Worm (Caenorhabditis elegans) whole organism, young adult: ENCODE data around the gene lias-1.
A peak's percentile ranks its signal among the peaks of the same experiment; 100 is the strongest.

Source experiments
- C17E4.6 ChIP-seq: fragments of 200-800 bp; sonication (Bioruptor generic); IDR thresholded peaks from 2 replicates; pipeline ENCODE4 v1.3.6; 2022; ENCODE audit warnings: missing genetic modification reagents, missing genetic modification characterization, missing compliant biosample characterization
- D2030.7 ChIP-seq: fragments of 200-800 bp; sonication (Bioruptor generic); IDR thresholded peaks from 2 replicates; pipeline ENCODE4 v1.3.6; 2022; ENCODE audit warnings: missing genetic modification reagents, missing genetic modification characterization, missing compliant biosample characterization
- F22D6.2 ChIP-seq: sonication (generic microtip); optimal IDR thresholded peaks from 2 replicates; lab custom pipeline; 2016; ENCODE audit warnings: mild to moderate bottlenecking, missing genetic modification characterization, missing compliant biosample characterization
- F23B12.7 ChIP-seq: sonication (generic microtip); optimal IDR thresholded peaks from 2 replicates; lab custom pipeline; 2017; ENCODE audit warnings: missing genetic modification characterization, mild to moderate bottlenecking, missing compliant biosample characterization, antibody characterized with exemption, moderate library complexity; ENCODE audit not compliant: insufficient read depth
- F33H1.4 ChIP-seq: fragments of 200-800 bp; sonication (Bioruptor generic); IDR thresholded peaks from 2 replicates; pipeline ENCODE4 v1.3.6; 2022; ENCODE audit warnings: missing genetic modification reagents, missing genetic modification characterization, missing compliant biosample characterization
- K12H6.12 ChIP-seq: fragments of 200-800 bp; sonication (Bioruptor generic); optimal IDR thresholded peaks from 2 replicates; lab custom pipeline; 2018; ENCODE audit warnings: mild to moderate bottlenecking, missing genetic modification characterization, missing compliant biosample characterization
- Y53G8AR.9 ChIP-seq: fragments of 200-800 bp; sonication (Bioruptor generic); conservative IDR thresholded peaks from 2 replicates; pipeline ENCODE4 v1.3.6; 2022; ENCODE audit warnings: missing genetic modification reagents, missing genetic modification characterization, missing compliant biosample characterization
- Y79H2A.3 ChIP-seq: fragments of 200-800 bp; sonication (Bioruptor generic); conservative IDR thresholded peaks from 2 replicates; pipeline ENCODE4 v1.3.6; 2022; ENCODE audit warnings: missing genetic modification reagents, missing genetic modification characterization, missing compliant biosample characterization
- akir-1 ChIP-seq: fragments of 200-800 bp; sonication (Bioruptor generic); optimal IDR thresholded peaks from 2 replicates; lab custom pipeline; 2018; ENCODE audit warnings: mild to moderate bottlenecking, missing genetic modification characterization, moderate library complexity, missing compliant biosample characterization
- athp-1 ChIP-seq: sonication (generic microtip); optimal IDR thresholded peaks from 2 replicates; lab custom pipeline; 2017; ENCODE audit warnings: mild to moderate bottlenecking, missing genetic modification characterization, missing compliant biosample characterization
- attf-3 ChIP-seq: fragments of 200-800 bp; sonication (Bioruptor generic); conservative IDR thresholded peaks from 2 replicates; pipeline ENCODE4 v1.3.6; 2022; ENCODE audit warnings: missing genetic modification reagents, missing genetic modification characterization, missing compliant biosample characterization
- attf-5 ChIP-seq: fragments of 200-800 bp; sonication (Bioruptor generic); optimal IDR thresholded peaks from 2 replicates; lab custom pipeline; 2018; ENCODE audit warnings: mild to moderate bottlenecking, missing genetic modification characterization, missing compliant biosample characterization
- attf-6 ChIP-seq: fragments of 200-800 bp; sonication (Bioruptor generic); IDR thresholded peaks from 2 replicates; pipeline ENCODE4 v1.3.6; 2022; ENCODE audit warnings: missing genetic modification reagents, missing genetic modification characterization, missing compliant biosample characterization
- ceh-100 ChIP-seq: fragments of 200-800 bp; sonication (Bioruptor generic); IDR thresholded peaks from 2 replicates; pipeline ENCODE4 v1.3.6; 2022; ENCODE audit warnings: missing genetic modification reagents, missing genetic modification characterization, missing compliant biosample characterization
- ceh-27 ChIP-seq: fragments of 200-800 bp; sonication (Bioruptor generic); optimal IDR thresholded peaks from 2 replicates; lab custom pipeline; 2018; ENCODE audit warnings: mild to moderate bottlenecking, missing genetic modification characterization, moderate library complexity, missing compliant biosample characterization
- ceh-40 ChIP-seq: fragments of 200-800 bp; sonication (Bioruptor generic); IDR thresholded peaks from 2 replicates; pipeline ENCODE4 v1.3.6; 2022; ENCODE audit warnings: missing genetic modification characterization, missing compliant biosample characterization
- ceh-91 ChIP-seq: fragments of 200-800 bp; sonication (Bioruptor generic); IDR thresholded peaks from 2 replicates; pipeline ENCODE4 v1.3.6; 2022; ENCODE audit warnings: missing genetic modification reagents, missing genetic modification characterization, missing compliant biosample characterization
- dpl-1 ChIP-seq: fragments of 150-350 bp; optimal IDR thresholded peaks from 2 replicates; lab custom pipeline; 2014; ENCODE audit warnings: missing biosample characterization, missing genetic modification reagents, missing genetic modification characterization
- egl-44 ChIP-seq: fragments of 200-800 bp; sonication (Bioruptor generic); IDR thresholded peaks from 2 replicates; pipeline ENCODE4 v1.3.6; 2022; ENCODE audit warnings: missing genetic modification reagents, missing genetic modification characterization, missing compliant biosample characterization
- egrh-3 ChIP-seq: fragments of 200-800 bp; sonication (Bioruptor generic); IDR thresholded peaks from 2 replicates; pipeline ENCODE4 v1.3.6; 2022; ENCODE audit warnings: missing genetic modification reagents, missing genetic modification characterization, missing compliant biosample characterization
- hlh-26 ChIP-seq: fragments of 200-800 bp; sonication (Bioruptor generic); conservative IDR thresholded peaks from 2 replicates; pipeline ENCODE4 v1.3.6; 2022; ENCODE audit warnings: missing genetic modification reagents, missing genetic modification characterization, missing compliant biosample characterization
- hmg-1.2 ChIP-seq: fragments of 200-800 bp; sonication (Bioruptor generic); IDR thresholded peaks from 2 replicates; pipeline ENCODE4 v1.3.6; 2022; ENCODE audit warnings: missing genetic modification reagents, missing genetic modification characterization, missing compliant biosample characterization
- hrde-1 ChIP-seq: sonication (generic microtip); optimal IDR thresholded peaks from 2 replicates; lab custom pipeline; 2016; ENCODE audit warnings: missing genetic modification characterization, mild to moderate bottlenecking, missing compliant biosample characterization, moderate library complexity, missing genotype, missing genetic modification reagents, borderline replicate concordance
- let-526 ChIP-seq: fragments of 200-800 bp; sonication (Bioruptor generic); IDR thresholded peaks from 2 replicates; pipeline ENCODE4 v1.3.6; 2022; ENCODE audit warnings: missing genetic modification reagents, missing genetic modification characterization, missing compliant biosample characterization
- lin-35 ChIP-seq, 3 experiments: fragments of 150-350 bp in 2 of 3; sonication (generic microtip) in 1 of 3; optimal IDR thresholded peaks; 2 replicates each; lab custom pipeline; 2014 to 2018; ENCODE audit warnings: missing biosample characterization in 3 of 3, missing genetic modification characterization in 3 of 3, missing genetic modification reagents in 3 of 3
- lin-40 ChIP-seq: sonication (generic microtip); optimal IDR thresholded peaks from 2 replicates; lab custom pipeline; 2016; ENCODE audit warnings: missing genetic modification characterization, mild to moderate bottlenecking, missing compliant biosample characterization, missing genotype, missing genetic modification reagents
- lin-54 ChIP-seq: fragments of 200-800 bp; sonication (Bioruptor generic); optimal IDR thresholded peaks from 2 replicates; lab custom pipeline; 2018; ENCODE audit warnings: mild to moderate bottlenecking, missing genetic modification characterization, missing compliant biosample characterization
- lsl-1 ChIP-seq: fragments of 200-800 bp; sonication (Bioruptor generic); optimal IDR thresholded peaks from 2 replicates; lab custom pipeline; 2018; ENCODE audit warnings: mild to moderate bottlenecking, missing genetic modification characterization, moderate library complexity, missing compliant biosample characterization
- lsy-27 ChIP-seq: sonication (generic microtip); optimal IDR thresholded peaks from 2 replicates; lab custom pipeline; 2017; ENCODE audit warnings: missing genetic modification characterization, mild to moderate bottlenecking, missing compliant biosample characterization, antibody characterized with exemption, missing genotype, borderline replicate concordance; ENCODE audit not compliant: insufficient read depth
- madf-10 ChIP-seq: sonication (generic microtip); optimal IDR thresholded peaks from 2 replicates; lab custom pipeline; 2016; ENCODE audit warnings: mild to moderate bottlenecking, missing genetic modification characterization, missing compliant biosample characterization
- madf-3 ChIP-seq: fragments of 200-800 bp; sonication (Bioruptor generic); IDR thresholded peaks from 2 replicates; pipeline ENCODE4 v1.3.6; 2022; ENCODE audit warnings: missing genetic modification reagents, missing genetic modification characterization, missing compliant biosample characterization
- madf-6 ChIP-seq: fragments of 200-800 bp; sonication (Bioruptor generic); IDR thresholded peaks from 2 replicates; pipeline ENCODE4 v1.3.6; 2022; ENCODE audit warnings: missing genetic modification reagents, missing genetic modification characterization, missing compliant biosample characterization
- madf-8 ChIP-seq: fragments of 200-800 bp; sonication (Bioruptor generic); conservative IDR thresholded peaks from 2 replicates; pipeline ENCODE4 v1.3.6; 2022; ENCODE audit warnings: missing genetic modification reagents, missing genetic modification characterization, missing compliant biosample characterization
- mes-4 ChIP-seq: sonication (generic microtip); optimal IDR thresholded peaks from 2 replicates; lab custom pipeline; 2016; ENCODE audit warnings: missing genotype, missing genetic modification characterization, missing compliant biosample characterization
- mxl-1 ChIP-seq: sonication (generic microtip); optimal IDR thresholded peaks from 2 replicates; lab custom pipeline; 2016; ENCODE audit warnings: missing genetic modification characterization, missing compliant biosample characterization
- nfya-2 ChIP-seq: fragments of 200-800 bp; sonication (Bioruptor generic); IDR thresholded peaks from 2 replicates; pipeline ENCODE4 v1.3.6; 2022; ENCODE audit warnings: missing genetic modification reagents, missing genetic modification characterization, missing compliant biosample characterization
- nfyb-1 ChIP-seq: fragments of 200-800 bp; sonication (Bioruptor generic); IDR thresholded peaks from 2 replicates; pipeline ENCODE4 v1.3.6; 2022; ENCODE audit warnings: missing genetic modification reagents, missing genetic modification characterization, missing compliant biosample characterization
- nhr-90 ChIP-seq: sonication (generic microtip); optimal IDR thresholded peaks from 2 replicates; lab custom pipeline; 2016; ENCODE audit warnings: missing genotype, mild to moderate bottlenecking, missing genetic modification characterization, missing compliant biosample characterization
- pbrm-1 ChIP-seq: fragments of 200-800 bp; sonication (Bioruptor generic); IDR thresholded peaks from 2 replicates; pipeline ENCODE4 v1.3.6; 2022; ENCODE audit warnings: missing genetic modification reagents, missing genetic modification characterization, missing compliant biosample characterization
- rec-8 ChIP-seq, 2 experiments: sonication (generic microtip); optimal IDR thresholded peaks; 2 replicates each; lab custom pipeline; 2016; ENCODE audit warnings: mild to moderate bottlenecking in 2 of 2, missing genetic modification characterization in 2 of 2, missing genetic modification reagents in 2 of 2, missing genotype in 2 of 2, missing biosample characterization in 1 of 2, missing compliant biosample characterization in 1 of 2, moderate library complexity in 1 of 2
- repo-1 ChIP-seq: sonication (generic microtip); optimal IDR thresholded peaks from 2 replicates; lab custom pipeline; 2017; ENCODE audit warnings: mild to moderate bottlenecking, missing genetic modification characterization, missing compliant biosample characterization
- sea-2 ChIP-seq: fragments of 200-800 bp; sonication (Bioruptor generic); IDR thresholded peaks from 2 replicates; pipeline ENCODE4 v1.3.6; 2022; ENCODE audit warnings: missing genetic modification characterization, missing compliant biosample characterization
- snpc-3.4 ChIP-seq: sonication (generic microtip); optimal IDR thresholded peaks from 2 replicates; lab custom pipeline; 2017; ENCODE audit warnings: missing genetic modification characterization, mild to moderate bottlenecking, missing compliant biosample characterization, antibody characterized with exemption, moderate library complexity, missing genotype, missing genetic modification reagents
- tbx-9 ChIP-seq: sonication (generic microtip); optimal IDR thresholded peaks from 2 replicates; lab custom pipeline; 2016; ENCODE audit warnings: borderline replicate concordance, missing genetic modification characterization, inconsistent platforms, missing compliant biosample characterization
- tlf-1 ChIP-seq: fragments of 200-800 bp; sonication (Bioruptor generic); optimal IDR thresholded peaks from 2 replicates; lab custom pipeline; 2018; ENCODE audit warnings: mild to moderate bottlenecking, missing genetic modification characterization, missing compliant biosample characterization
- xnd-1 ChIP-seq: sonication (generic microtip); optimal IDR thresholded peaks from 2 replicates; lab custom pipeline; 2016; ENCODE audit warnings: missing genotype, missing genetic modification reagents, missing genetic modification characterization, missing compliant biosample characterization
- zfh-2 ChIP-seq: fragments of 200-800 bp; sonication (Bioruptor generic); conservative IDR thresholded peaks from 2 replicates; pipeline ENCODE4 v1.3.6; 2022; ENCODE audit warnings: missing genetic modification reagents, missing genetic modification characterization, missing compliant biosample characterization
- ztf-6 ChIP-seq: fragments of 200-800 bp; sonication (Bioruptor generic); IDR thresholded peaks from 2 replicates; pipeline ENCODE4 v1.3.6; 2022; ENCODE audit warnings: missing genetic modification reagents, missing genetic modification characterization, missing compliant biosample characterization

lias-1 gene

ce11 chrIII:3534185-3534584 is 29.3 kb upstream of the lias-1 start:
- TF ChIP-seq attf-3 (GFP tag; lab: Robert Waterston, UW), result no peak
- TF ChIP-seq Y79H2A.3, result no peak
- no peak for TF ChIP-seq dpl-1 (GFP tag; lab: Kevin White, UChicago)
- no peak for TF ChIP-seq nfya-2
- TF ChIP-seq Y53G8AR.9 (GFP tag; lab: Robert Waterston, UW), result no peak
- no peak for TF ChIP-seq egl-44 (GFP tag; lab: Robert Waterston, UW)
- no peak for TF ChIP-seq nhr-90 (tag; lab: Kevin White, UChicago)
- peak; percentile 50 for TF ChIP-seq madf-8
- TF ChIP-seq rec-8 (tag; optimal IDR thresholded peaks at IDR 0.05; lab: Kevin White, UChicago), result no peak
- TF ChIP-seq madf-6 (GFP tag; lab: Robert Waterston, UW), result peak; percentile 82
- TF ChIP-seq ceh-40 (GFP tag; lab: Robert Waterston, UW), result no peak
- no peak for TF ChIP-seq tbx-9 (tag; lab: Kevin White, UChicago)
- peak; percentile 96 for TF ChIP-seq lsl-1 (GFP tag; lab: Kevin White, UChicago)
- peak; percentile 31 for TF ChIP-seq lin-54 (GFP tag; lab: Kevin White, UChicago)
- no peak for TF ChIP-seq lin-35 (GFP tag; optimal IDR thresholded peaks at IDR 0.05; lab: Kevin White, UChicago)
- TF ChIP-seq ceh-100 (GFP tag; lab: Robert Waterston, UW), result peak; percentile 67
- TF ChIP-seq xnd-1 (tag; lab: Kevin White, UChicago), result peak; percentile 84
- TF ChIP-seq ceh-91 (GFP tag; lab: Robert Waterston, UW), result peak; percentile 46; the same call in 1 of the 2 replicates
- TF ChIP-seq pbrm-1, result 0 out of 2 replicates have a peak, but pooled peaks have one; percentile 27
- 0 out of 2 replicates have a peak, but pooled peaks have one; percentile 37 for TF ChIP-seq D2030.7
- TF ChIP-seq F33H1.4 (GFP tag; lab: Robert Waterston, UW), result peak; percentile 48
- TF ChIP-seq hrde-1, result no peak
- no peak for TF ChIP-seq F23B12.7 (tag; lab: Kevin White, UChicago)
- no peak for TF ChIP-seq tlf-1 (GFP tag; lab: Kevin White, UChicago)
- no peak for TF ChIP-seq ztf-6 (GFP tag; lab: Robert Waterston, UW)
- no peak for TF ChIP-seq mes-4 (tag; lab: Kevin White, UChicago)
- no peak for TF ChIP-seq lin-40 (tag; lab: Kevin White, UChicago)
- no peak for TF ChIP-seq akir-1 (GFP tag; lab: Kevin White, UChicago)
- TF ChIP-seq repo-1 (tag; lab: Kevin White, UChicago), result no peak

- TF ChIP-seq zfh-2 (peak; percentile 46; the same call in 1 of the 2 replicates), egrh-3 (GFP tag; lab: Robert Waterston, UW) (no peak), attf-6 (GFP tag; lab: Robert Waterston, UW) (no peak), let-526 (no peak), nfyb-1 (0 out of 2 replicates have a peak, but pooled peaks have one; percentile 19), F22D6.2 (tag; lab: Kevin White, UChicago) (no peak), mxl-1 (no peak), K12H6.12 (tag; lab: Kevin White, UChicago) (peak; percentile 33), attf-5 (GFP tag; lab: Kevin White, UChicago) (peak; percentile 28), madf-10 (tag; lab: Kevin White, UChicago) (no peak), ceh-27 (GFP tag; lab: Kevin White, UChicago) (peak; percentile 48), akir-1 (GFP tag; lab: Kevin White, UChicago) (no peak), lsy-27 (tag; lab: Kevin White, UChicago) (no peak), ceh-100 (GFP tag; lab: Robert Waterston, UW) (no peak), sea-2 (GFP tag; lab: Robert Waterston, UW) (no peak), hlh-26 (GFP tag; lab: Robert Waterston, UW) (no peak), nhr-90 (tag; lab: Kevin White, UChicago) (no peak), C17E4.6 (no peak), snpc-3.4 (tag; lab: Kevin White, UChicago) (no peak), madf-3 (no peak), athp-1 (tag; lab: Kevin White, UChicago) (no peak), hmg-1.2 (GFP tag; lab: Robert Waterston, UW) (peak; percentile 89)
Observed at ce11 chrIII:3532035-3532434, 27.1 kb upstream of the lias-1 start.
